Worm (Caenorhabditis elegans) whole organism, young adult: ENCODE measurements around the gene Y6G8.5.

Experiments used
- F10E7.11 ChIP-seq: sonication (generic microtip); optimal IDR thresholded peaks from 2 replicates; lab custom pipeline; 2017; ENCODE audit warnings: mild to moderate bottlenecking, missing genetic modification characterization, moderate library complexity, missing compliant biosample characterization
- F52B5.7 ChIP-seq: sonication (generic microtip); optimal IDR thresholded peaks from 2 replicates; lab custom pipeline; 2016; ENCODE audit warnings: mild to moderate bottlenecking, missing genetic modification characterization, missing compliant biosample characterization
- Y56A3A.18 ChIP-seq: fragments of 200-800 bp; sonication (Bioruptor generic); IDR thresholded peaks from 2 replicates; pipeline ENCODE4 v1.3.6; 2022; ENCODE audit warnings: missing genetic modification reagents, missing genetic modification characterization, missing compliant biosample characterization
- Y67H2A.10 ChIP-seq: fragments of 200-800 bp; sonication (Bioruptor generic); conservative IDR thresholded peaks from 2 replicates; pipeline ENCODE4 v1.3.6; 2022; ENCODE audit warnings: missing genetic modification reagents, missing genetic modification characterization, missing compliant biosample characterization
- Y95B8A.8 ChIP-seq: fragments of 200-800 bp; sonication (Bioruptor generic); IDR thresholded peaks from 2 replicates; pipeline ENCODE4 v1.3.6; 2022; ENCODE audit warnings: missing genetic modification reagents, missing genetic modification characterization, missing compliant biosample characterization
- aptf-3 ChIP-seq: fragments of 200-800 bp; sonication (Bioruptor generic); IDR thresholded peaks from 2 replicates; pipeline ENCODE4 v1.3.6; 2022; ENCODE audit warnings: missing genetic modification characterization, missing compliant biosample characterization
- bed-1 ChIP-seq: fragments of 200-800 bp; sonication (Bioruptor generic); IDR thresholded peaks from 2 replicates; pipeline ENCODE4 v1.3.6; 2022; ENCODE audit warnings: missing genetic modification reagents, missing genetic modification characterization, missing compliant biosample characterization
- ccch-3 ChIP-seq: fragments of 200-800 bp; sonication (Bioruptor generic); optimal IDR thresholded peaks from 2 replicates; lab custom pipeline; 2018; ENCODE audit warnings: mild to moderate bottlenecking, missing genetic modification characterization, missing compliant biosample characterization
- cebp-1 ChIP-seq, 2 experiments: fragments of 200-800 bp in 1 of 2; sonication (Bioruptor generic) in 1 of 2; sonication (generic microtip) in 1 of 2; IDR thresholded peaks in 1 of 2; optimal IDR thresholded peaks in 1 of 2; 2 replicates each; pipeline versions ENCODE4 v1.3.6 to Lab custom; 2017 to 2022; ENCODE audit warnings: missing compliant biosample characterization in 2 of 2, missing genetic modification characterization in 2 of 2, mild to moderate bottlenecking in 1 of 2, missing genetic modification reagents in 1 of 2, moderate library complexity in 1 of 2
- ceh-79 ChIP-seq: sonication (generic microtip); optimal IDR thresholded peaks from 2 replicates; lab custom pipeline; 2017; ENCODE audit warnings: mild to moderate bottlenecking, missing genetic modification characterization, missing compliant biosample characterization
- ceh-91 ChIP-seq: fragments of 200-800 bp; sonication (Bioruptor generic); IDR thresholded peaks from 2 replicates; pipeline ENCODE4 v1.3.6; 2022; ENCODE audit warnings: missing genetic modification reagents, missing genetic modification characterization, missing compliant biosample characterization
- egl-44 ChIP-seq: fragments of 200-800 bp; sonication (Bioruptor generic); IDR thresholded peaks from 2 replicates; pipeline ENCODE4 v1.3.6; 2022; ENCODE audit warnings: missing genetic modification reagents, missing genetic modification characterization, missing compliant biosample characterization
- egrh-3 ChIP-seq: fragments of 200-800 bp; sonication (Bioruptor generic); IDR thresholded peaks from 2 replicates; pipeline ENCODE4 v1.3.6; 2022; ENCODE audit warnings: missing genetic modification reagents, missing genetic modification characterization, missing compliant biosample characterization
- ekl-4 ChIP-seq: fragments of 200-800 bp; sonication (Bioruptor generic); IDR thresholded peaks from 2 replicates; pipeline ENCODE4 v1.3.6; 2022; ENCODE audit warnings: missing genetic modification reagents, missing genetic modification characterization, missing compliant biosample characterization
- ets-4 ChIP-seq: fragments of 200-800 bp; sonication (Bioruptor generic); optimal IDR thresholded peaks from 2 replicates; lab custom pipeline; 2018; ENCODE audit warnings: mild to moderate bottlenecking, missing genetic modification characterization, missing compliant biosample characterization
- gei-17 ChIP-seq: fragments of 200-800 bp; sonication (Bioruptor generic); optimal IDR thresholded peaks from 2 replicates; lab custom pipeline; 2018; ENCODE audit warnings: mild to moderate bottlenecking, missing genetic modification characterization, missing compliant biosample characterization
- hsf-1 ChIP-seq: fragments of 200-800 bp; sonication (Bioruptor generic); IDR thresholded peaks from 2 replicates; pipeline ENCODE4 v1.3.6; 2022; ENCODE audit warnings: missing genetic modification reagents, missing genetic modification characterization, missing compliant biosample characterization
- let-526 ChIP-seq: fragments of 200-800 bp; sonication (Bioruptor generic); IDR thresholded peaks from 2 replicates; pipeline ENCODE4 v1.3.6; 2022; ENCODE audit warnings: missing genetic modification reagents, missing genetic modification characterization, missing compliant biosample characterization
- lin-26 ChIP-seq: fragments of 200-800 bp; sonication (Bioruptor generic); IDR thresholded peaks from 2 replicates; pipeline ENCODE4 v1.3.6; 2022; ENCODE audit warnings: missing genetic modification reagents, missing genetic modification characterization, missing compliant biosample characterization
- lin-40 ChIP-seq: sonication (generic microtip); optimal IDR thresholded peaks from 2 replicates; lab custom pipeline; 2016; ENCODE audit warnings: missing genetic modification characterization, mild to moderate bottlenecking, missing compliant biosample characterization, missing genotype, missing genetic modification reagents
- madf-8 ChIP-seq: fragments of 200-800 bp; sonication (Bioruptor generic); conservative IDR thresholded peaks from 2 replicates; pipeline ENCODE4 v1.3.6; 2022; ENCODE audit warnings: missing genetic modification reagents, missing genetic modification characterization, missing compliant biosample characterization
- mcd-1 ChIP-seq: fragments of 200-800 bp; sonication (Bioruptor generic); IDR thresholded peaks from 2 replicates; pipeline ENCODE4 v1.3.6; 2022; ENCODE audit warnings: missing genetic modification reagents, missing genetic modification characterization, missing compliant biosample characterization
- nhr-120 ChIP-seq: fragments of 200-800 bp; sonication (Bioruptor generic); IDR thresholded peaks from 2 replicates; pipeline ENCODE4 v1.3.6; 2022; ENCODE audit warnings: missing genetic modification characterization, missing compliant biosample characterization
- nhr-27 ChIP-seq: fragments of 200-800 bp; sonication (Bioruptor generic); optimal IDR thresholded peaks from 2 replicates; lab custom pipeline; 2018; ENCODE audit warnings: mild to moderate bottlenecking, missing genetic modification characterization, moderate library complexity, missing compliant biosample characterization
- pbrm-1 ChIP-seq: fragments of 200-800 bp; sonication (Bioruptor generic); IDR thresholded peaks from 2 replicates; pipeline ENCODE4 v1.3.6; 2022; ENCODE audit warnings: missing genetic modification reagents, missing genetic modification characterization, missing compliant biosample characterization
- pha-4 ChIP-seq: fragments of 150-350 bp; sonication (generic microtip); optimal IDR thresholded peaks from 2 replicates; lab custom pipeline; 2014; ENCODE audit warnings: missing biosample characterization, missing genetic modification reagents, missing genetic modification characterization
- rpc-1 ChIP-seq, 2 experiments: fragments of 150-350 bp in 1 of 2; sonication (generic microtip) in 1 of 2; optimal IDR thresholded peaks; 2 replicates each; lab custom pipeline; 2014 to 2018; ENCODE audit warnings: missing biosample characterization in 1 of 2, missing genetic modification characterization in 1 of 2, missing genetic modification reagents in 1 of 2, missing genotype in 1 of 2
- sdz-38 ChIP-seq: sonication (generic microtip); optimal IDR thresholded peaks from 2 replicates; lab custom pipeline; 2016; ENCODE audit warnings: missing genotype, missing genetic modification characterization, missing compliant biosample characterization
- sea-2 ChIP-seq: fragments of 200-800 bp; sonication (Bioruptor generic); IDR thresholded peaks from 2 replicates; pipeline ENCODE4 v1.3.6; 2022; ENCODE audit warnings: missing genetic modification characterization, missing compliant biosample characterization
- snpc-1.3 ChIP-seq: sonication (generic microtip); optimal IDR thresholded peaks from 2 replicates; lab custom pipeline; 2017; ENCODE audit warnings: missing genetic modification characterization, mild to moderate bottlenecking, missing compliant biosample characterization, antibody characterized with exemption, moderate library complexity, missing genotype, missing genetic modification reagents; ENCODE audit not compliant: insufficient read depth
- snpc-3.4 ChIP-seq: sonication (generic microtip); optimal IDR thresholded peaks from 2 replicates; lab custom pipeline; 2017; ENCODE audit warnings: missing genetic modification characterization, mild to moderate bottlenecking, missing compliant biosample characterization, antibody characterized with exemption, moderate library complexity, missing genotype, missing genetic modification reagents
- sptf-2 ChIP-seq: fragments of 200-800 bp; sonication (Bioruptor generic); optimal IDR thresholded peaks from 2 replicates; lab custom pipeline; 2018; ENCODE audit warnings: mild to moderate bottlenecking, missing genetic modification characterization, missing compliant biosample characterization
- tbp1 ChIP-seq: fragments of 200-800 bp; sonication (Bioruptor generic); optimal IDR thresholded peaks from 2 replicates; lab custom pipeline; 2018; ENCODE audit warnings: mild to moderate bottlenecking, missing genetic modification characterization, missing compliant biosample characterization
- zfh-2 ChIP-seq: fragments of 200-800 bp; sonication (Bioruptor generic); conservative IDR thresholded peaks from 2 replicates; pipeline ENCODE4 v1.3.6; 2022; ENCODE audit warnings: missing genetic modification reagents, missing genetic modification characterization, missing compliant biosample characterization
- ztf-18 ChIP-seq: sonication (generic microtip); optimal IDR thresholded peaks from 2 replicates; lab custom pipeline; 2016; ENCODE audit warnings: missing genotype, mild to moderate bottlenecking, missing genetic modification characterization, missing compliant biosample characterization
- ztf-3 ChIP-seq: fragments of 200-800 bp; sonication (Bioruptor generic); optimal IDR thresholded peaks from 2 replicates; lab custom pipeline; 2018; ENCODE audit warnings: mild to moderate bottlenecking, missing genetic modification characterization, missing compliant biosample characterization

The Y6G8.5 gene

ce11 chrV:17615609-17616008, at the start of gene Y6G8.5:
TSS of gene Y6G8.5 (minus strand) at chrV:17615709.
- TF ChIP-seq aptf-3 (GFP tag; lab: Robert Waterston, UW) (no peak), ccch-3 (GFP tag; lab: Kevin White, UChicago) (no peak), F52B5.7 (tag; lab: Kevin White, UChicago) (no peak), ekl-4 (no peak), snpc-3.4 (tag; lab: Kevin White, UChicago) (no peak), Y67H2A.10 (GFP tag; lab: Robert Waterston, UW) (no peak), madf-8 (GFP tag; lab: Robert Waterston, UW) (no peak), sdz-38 (tag; lab: Kevin White, UChicago) (no peak), gei-17 (GFP tag; lab: Kevin White, UChicago) (no peak), sea-2 (GFP tag; lab: Robert Waterston, UW) (no peak), egrh-3 (GFP tag; lab: Robert Waterston, UW) (no peak), sptf-2 (GFP tag; lab: Kevin White, UChicago) (no peak), nhr-120 (GFP tag; lab: Robert Waterston, UW) (no peak), hsf-1 (GFP tag; lab: Robert Waterston, UW) (no peak), cebp-1 (GFP tag; IDR thresholded peaks at IDR 0.05; lab: Robert Waterston, UW) (no peak), cebp-1 (tag; optimal IDR thresholded peaks at IDR 0.05; lab: Kevin White, UChicago) (no peak), Y56A3A.18 (no peak), F10E7.11 (tag; lab: Kevin White, UChicago) (no peak), ceh-79 (no peak)

ce11 chrV:17664367-17664766, 48.9 kb upstream of the Y6G8.5 start:
- no peak for TF ChIP-seq let-526 (GFP tag; lab: Robert Waterston, UW)
- TF ChIP-seq bed-1 = no peak
- no peak for TF ChIP-seq lin-40 (tag; lab: Kevin White, UChicago)
- no peak for TF ChIP-seq hsf-1 (GFP tag; lab: Robert Waterston, UW)
- no peak for TF ChIP-seq rpc-1 (optimal IDR thresholded peaks at IDR 0.05; lab: Kevin White, UChicago)
- TF ChIP-seq rpc-1 (tag; optimal IDR thresholded peaks at IDR 0.05; lab: Kevin White, UChicago) = peak; percentile 40
- no peak for TF ChIP-seq pbrm-1 (GFP tag; lab: Robert Waterston, UW)
- TF ChIP-seq Y95B8A.8 (GFP tag; lab: Robert Waterston, UW) = no peak
- no peak for TF ChIP-seq pha-4 (tag; lab: Kevin White, UChicago)
- TF ChIP-seq mcd-1 (GFP tag; lab: Robert Waterston, UW) = no peak
- TF ChIP-seq snpc-3.4 (tag; lab: Kevin White, UChicago) = no peak
- TF ChIP-seq nhr-120 (GFP tag; lab: Robert Waterston, UW) = peak; percentile 77; the same call in 1 of the 2 replicates
- TF ChIP-seq Y56A3A.18 = no peak
- peak; percentile 56 for TF ChIP-seq tbp1 (GFP tag; lab: Kevin White, UChicago)
- no peak for TF ChIP-seq nhr-27
- no peak for TF ChIP-seq ets-4 (GFP tag; lab: Kevin White, UChicago)
- TF ChIP-seq ceh-91 (GFP tag; lab: Robert Waterston, UW) = no peak
- no peak for TF ChIP-seq egl-44
- peak; percentile 67 for TF ChIP-seq zfh-2 (GFP tag; lab: Robert Waterston, UW)
- no peak for TF ChIP-seq ztf-3 (GFP tag; lab: Kevin White, UChicago)
- TF ChIP-seq ztf-18 (tag; lab: Kevin White, UChicago) = no peak
- TF ChIP-seq lin-26 (GFP tag; lab: Robert Waterston, UW) = no peak
- no peak for TF ChIP-seq snpc-1.3
